Fruit fly (Drosophila melanogaster): ENCODE results near the gene CG42570.

Gene CG42570

DNA sequence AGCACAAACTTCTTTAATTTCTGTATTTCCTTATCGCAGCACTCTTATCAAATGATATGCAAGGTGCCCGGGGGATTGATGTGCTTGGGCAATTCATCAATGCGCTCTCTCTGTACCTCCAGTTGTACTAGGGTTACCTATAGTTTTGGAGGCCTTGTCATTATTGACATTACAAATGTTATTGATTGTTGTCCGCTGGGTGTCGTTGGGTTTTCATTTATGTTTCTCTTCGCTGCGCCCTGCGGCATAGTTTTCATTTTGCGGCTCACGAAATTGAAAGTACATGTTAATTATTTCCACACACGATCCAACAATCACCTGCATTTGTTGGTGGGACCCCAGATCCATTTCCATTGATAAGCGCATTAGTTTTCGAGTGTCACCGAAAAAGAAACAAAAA, 11.4 kb upstream of the CG42570 start (continued):
- TF ChIP-seq wek (GFP tag; optimal IDR thresholded peaks at IDR 0.05), result no peak
- peak; percentile 28 for TF ChIP-seq oc (tag; optimal IDR thresholded peaks at IDR 0.05)
- peak; percentile 41 for TF ChIP-seq vvl (GFP tag; IDR thresholded peaks at IDR 0.05)
- no peak for TF ChIP-seq ftz-f1 (GFP tag; optimal IDR thresholded peaks at IDR 0.05)
- peak; percentile 1 for TF ChIP-seq CG9727 (GFP tag; optimal IDR thresholded peaks at IDR 0.05)
- TF ChIP-seq eve (GFP tag; optimal IDR thresholded peaks at IDR 0.05), result peak in 1 of 2 experiments; percentile 38
- TF ChIP-seq wor (GFP tag; IDR thresholded peaks at IDR 0.05), result no peak
- peak; percentile 11 for TF ChIP-seq CG14710 (tag; optimal IDR thresholded peaks at IDR 0.05)
- TF ChIP-seq ara (GFP tag; IDR thresholded peaks at IDR 0.05), result peak; percentile 32; the same call in 1 of the 2 replicates
- peak; percentile 47 for TF ChIP-seq CG15696 (tag; optimal IDR thresholded peaks at IDR 0.05)
- no peak for TF ChIP-seq gem (tag; optimal IDR thresholded peaks at IDR 0.05)
- TF ChIP-seq CG4820 (GFP tag; optimal IDR thresholded peaks at IDR 0.05), result no peak
- no peak for TF ChIP-seq CG13424 (tag; optimal IDR thresholded peaks at IDR 0.05)
- TF ChIP-seq Blimp-1 (GFP tag; optimal IDR thresholded peaks at IDR 0.05), result peak; percentile 72
- no peak for TF ChIP-seq PHDP (tag; optimal IDR thresholded peaks at IDR 0.05)
- TF ChIP-seq sug (tag; optimal IDR thresholded peaks at IDR 0.05), result peak; percentile 72
- TF ChIP-seq Sox102F (GFP tag; optimal IDR thresholded peaks at IDR 0.05), result no peak
- TF ChIP-seq gcm (GFP tag; optimal IDR thresholded peaks at IDR 0.05), result no peak
- TF ChIP-seq Adf1 (GFP tag; IDR thresholded peaks at IDR 0.05), result no peak
- TF ChIP-seq bsh (GFP tag; optimal IDR thresholded peaks at IDR 0.05), result peak in 1 of 2 experiments; percentile 23
- peak; percentile 26 for TF ChIP-seq Vsx1 (GFP tag; optimal IDR thresholded peaks at IDR 0.05)
- peak; percentile 6 for TF ChIP-seq dmrt11E (tag; optimal IDR thresholded peaks at IDR 0.05)
- no peak for TF ChIP-seq CG1792 (GFP tag; optimal IDR thresholded peaks at IDR 0.05)
- peak; percentile 45 for TF ChIP-seq CG3407 (GFP tag; optimal IDR thresholded peaks at IDR 0.05)
- peak; percentile 56; the same call in 1 of the 3 replicates for TF ChIP-seq otp (GFP tag; IDR thresholded peaks at IDR 0.05)
- no peak for TF ChIP-seq CkIIα-i1 (GFP tag; IDR thresholded peaks at IDR 0.05)
- TF ChIP-seq unpg (GFP tag; optimal IDR thresholded peaks at IDR 0.05), result peak; percentile 5
- TF ChIP-seq CG7745 (tag; optimal IDR thresholded peaks at IDR 0.05), result peak; percentile 19
- peak; percentile 80 for TF ChIP-seq sens (GFP tag)
- no peak for TF ChIP-seq CG3281 (GFP tag; optimal IDR thresholded peaks at IDR 0.05)
- TF ChIP-seq CG12219 (GFP tag; optimal IDR thresholded peaks at IDR 0.05), result peak; percentile 33
- TF ChIP-seq ERR (GFP tag; optimal IDR thresholded peaks at IDR 0.05), result no peak
- TF ChIP-seq Side (GFP tag; optimal IDR thresholded peaks at IDR 0.05), result no peak
- peak; percentile 68 for TF ChIP-seq lab (GFP tag; optimal IDR thresholded peaks at IDR 0.05)
- TF ChIP-seq kni (GFP tag; optimal IDR thresholded peaks at IDR 0.05), result peak; percentile 82

DNA sequence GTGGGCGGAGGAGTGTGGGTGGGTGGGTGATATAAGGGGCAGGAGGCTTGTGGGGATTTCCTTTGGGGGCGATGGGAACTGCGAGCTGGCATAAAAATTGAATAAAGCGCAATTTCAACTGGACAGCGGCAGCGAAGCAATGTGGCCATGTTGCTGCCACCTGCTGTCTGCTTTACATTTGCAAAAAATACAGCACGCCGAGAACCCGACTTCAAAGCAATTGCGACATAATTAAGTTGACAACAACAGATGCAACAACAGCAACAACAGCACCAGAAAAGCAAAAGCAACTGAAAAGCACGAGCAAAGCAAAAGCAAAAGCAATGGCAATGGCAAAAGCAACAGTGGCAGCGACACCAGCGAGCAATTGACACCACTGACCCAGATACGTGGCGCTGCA, 9.5 kb upstream of the CG42570 start:
- TF ChIP-seq lov (optimal IDR thresholded peaks at IDR 0.05) (no peak), lov (GFP tag; IDR thresholded peaks at IDR 0.05) (0 out of 3 replicates have a peak, but pooled peaks have one; percentile 55), CG11560 (tag; IDR thresholded peaks at IDR 0.05) (0 out of 3 replicates have a peak, but pooled peaks have one; percentile 11), chif (GFP tag; optimal IDR thresholded peaks at IDR 0.05) (no peak), zfh1 (GFP tag; IDR thresholded peaks at IDR 0.05) (0 out of 3 replicates have a peak, but pooled peaks have one; percentile 48), slou (GFP tag; optimal IDR thresholded peaks at IDR 0.05) (no peak), CG5953 (GFP tag; IDR thresholded peaks at IDR 0.05) (0 out of 2 replicates have a peak, but pooled peaks have one; percentile 22), luna (GFP tag; optimal IDR thresholded peaks at IDR 0.05) (no peak)
